Fruit fly (Drosophila melanogaster): ENCODE data around the gene CG31404.

CG31404 gene

DNA sequence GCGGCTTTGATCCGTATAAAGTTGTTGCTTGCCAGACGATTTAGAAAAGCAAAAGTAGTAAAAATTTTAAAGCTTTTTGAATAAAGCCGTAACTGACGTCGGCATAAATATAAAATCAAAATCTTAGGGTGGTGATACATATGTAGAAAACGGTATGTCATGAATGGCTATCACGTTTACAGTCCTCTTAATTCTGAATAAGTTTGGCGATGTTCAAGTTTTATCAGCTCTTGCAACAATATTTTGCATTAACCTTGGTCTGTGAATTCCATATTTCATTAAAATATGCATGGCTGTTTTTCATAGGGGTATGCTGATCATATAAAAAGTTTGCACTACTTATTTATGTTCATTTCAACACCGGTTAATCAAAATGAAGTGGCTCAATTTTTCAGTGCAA is 32.8 kb upstream of the CG31404 start, which contains the start of gene CG11626:
Gene CG11626 (plus strand): TSS at position 301 of the 400 bp plus-strand sequence.
- no peak for TF ChIP-seq CG6792 (GFP tag; optimal IDR thresholded peaks at IDR 0.05)
- TF ChIP-seq CG11762 (GFP tag; optimal IDR thresholded peaks at IDR 0.05; ENCODE audit: insufficient read depth): no peak
- no peak for TF ChIP-seq esn (GFP tag; optimal IDR thresholded peaks at IDR 0.05)
- TF ChIP-seq CG6808 (GFP tag; optimal IDR thresholded peaks at IDR 0.05): no peak
- TF ChIP-seq dsx (GFP tag; optimal IDR thresholded peaks at IDR 0.05; ENCODE audit: poor library complexity, severe bottlenecking): no peak
- TF ChIP-seq Ets21C (GFP tag; optimal IDR thresholded peaks at IDR 0.05): no peak
- no peak for TF ChIP-seq Eip78C (GFP tag)
- TF ChIP-seq lz (GFP tag; optimal IDR thresholded peaks at IDR 0.05): no peak
- TF ChIP-seq CG4318 (GFP tag; optimal IDR thresholded peaks at IDR 0.05): no peak
- no peak for TF ChIP-seq CG8632 (GFP tag; optimal IDR thresholded peaks at IDR 0.05)
- no peak for TF ChIP-seq fkh (GFP tag; optimal IDR thresholded peaks at IDR 0.05)
- no peak for TF ChIP-seq Sox15 (GFP tag; optimal IDR thresholded peaks at IDR 0.05)
- no peak for TF ChIP-seq CG8319 (GFP tag; optimal IDR thresholded peaks at IDR 0.05)
- TF ChIP-seq CG8119 (GFP tag; IDR thresholded peaks at IDR 0.05): no peak

DNA sequence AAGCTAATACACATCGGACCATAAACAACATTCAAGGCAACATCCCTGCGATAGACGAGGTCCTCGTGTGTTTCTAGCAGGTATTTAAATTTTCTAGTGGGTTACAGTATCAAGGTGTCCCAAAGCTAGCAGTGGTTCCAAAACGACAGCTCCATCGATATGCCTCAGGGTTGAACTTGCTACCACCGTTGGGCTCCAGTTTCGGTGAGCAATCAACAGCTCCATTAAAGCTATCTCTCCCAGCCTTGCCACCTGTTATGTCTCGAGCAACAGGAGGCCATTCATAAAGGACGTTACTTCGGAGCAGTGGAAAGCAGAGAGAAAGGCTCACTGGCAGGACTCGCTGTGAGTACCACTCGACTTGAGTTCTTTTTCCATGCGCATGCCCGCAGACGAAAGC is 31.0 kb upstream of the CG31404 start:
- TF ChIP-seq CG15336 (GFP tag; IDR thresholded peaks at IDR 0.05) (no peak), Hr39 (GFP tag; optimal IDR thresholded peaks at IDR 0.05) (no peak), achi (GFP tag; optimal IDR thresholded peaks at IDR 0.05) (no peak), CG6808 (GFP tag; optimal IDR thresholded peaks at IDR 0.05) (no peak), CG9139 (GFP tag; optimal IDR thresholded peaks at IDR 0.05) (no peak), fkh (GFP tag; optimal IDR thresholded peaks at IDR 0.05) (no peak)

DNA sequence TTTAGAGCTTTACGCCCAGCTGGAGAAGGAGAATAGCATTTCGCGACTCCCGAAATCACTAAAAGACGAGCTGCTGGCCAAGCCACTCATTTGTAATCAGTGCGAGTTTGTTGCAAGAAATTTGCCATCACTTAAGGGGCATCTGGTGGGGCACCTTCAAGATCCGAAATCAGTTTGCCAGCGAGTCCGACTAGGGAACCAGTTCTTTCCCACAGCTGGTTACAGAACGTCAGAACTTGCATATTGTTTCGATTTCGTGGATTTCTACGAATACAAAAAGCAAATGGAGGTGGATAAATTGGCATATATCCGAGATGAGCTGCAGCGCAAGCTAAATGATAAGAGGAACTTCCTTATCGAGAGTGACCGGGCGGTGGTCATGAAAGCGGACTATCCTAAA is 28.5 kb upstream of the CG31404 start:
- TF ChIP-seq svp (GFP tag) (peak; percentile 39), fd85E (GFP tag; optimal IDR thresholded peaks at IDR 0.05) (no peak)

DNA sequence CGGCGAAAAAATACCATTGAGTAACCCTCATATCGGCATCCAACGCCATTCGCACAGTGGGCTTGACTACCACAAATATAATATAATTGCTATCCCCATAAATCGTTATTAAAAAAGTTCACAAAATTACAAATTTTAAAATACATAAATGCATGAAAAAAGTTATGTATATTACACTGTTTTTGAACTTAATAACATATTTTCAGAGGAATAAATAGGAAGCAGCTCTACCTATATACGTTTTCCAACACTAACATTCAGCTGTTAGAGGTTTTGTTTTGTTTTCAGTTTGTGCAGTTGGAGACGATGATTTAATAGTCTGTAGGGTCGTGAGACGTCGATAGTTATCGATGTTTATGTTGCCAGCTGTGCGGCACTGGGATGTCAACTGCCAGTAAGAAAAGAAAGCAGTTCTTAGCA is 27.3 kb upstream of the CG31404 start, which contains the start of the genes Ino80 and Aptx:
Gene Ino80 (minus strand): TSS at position 58 of the 420 bp plus-strand sequence.
Gene Aptx (plus strand): TSS at position 360 of the 420 bp plus-strand sequence.
- TF ChIP-seq salr (GFP tag; optimal IDR thresholded peaks at IDR 0.05) (peak; percentile 81 to 91), CG8119 (GFP tag; IDR thresholded peaks at IDR 0.05) (peak; percentile 91; the same call in 2 of the 3 replicates), Eip78C (GFP tag) (peak; percentile 97), dsx (GFP tag; optimal IDR thresholded peaks at IDR 0.05; ENCODE audit: poor library complexity, severe bottlenecking) (peak; percentile 79), CG11762 (GFP tag; optimal IDR thresholded peaks at IDR 0.05; ENCODE audit: insufficient read depth) (peak; percentile 88), Blimp-1 (GFP tag; optimal IDR thresholded peaks at IDR 0.05) (peak; percentile 54), CG3032 (tag; optimal IDR thresholded peaks at IDR 0.05) (peak; percentile 93), Hr38 (GFP tag; optimal IDR thresholded peaks at IDR 0.05) (peak; percentile 76), CG34406 (GFP tag; optimal IDR thresholded peaks at IDR 0.05) (peak; percentile 91), svp (GFP tag) (peak; percentile 97), Hr39 (GFP tag; optimal IDR thresholded peaks at IDR 0.05) (peak; percentile 96), topi (GFP tag; optimal IDR thresholded peaks at IDR 0.05) (peak; percentile 93), Ets96B (tag; optimal IDR thresholded peaks at IDR 0.05) (peak; percentile 90), cyc (GFP tag; optimal IDR thresholded peaks at IDR 0.05) (peak; percentile 93), CG32006 (GFP tag; optimal IDR thresholded peaks at IDR 0.05) (peak; percentile 94), CG4318 (GFP tag; optimal IDR thresholded peaks at IDR 0.05) (peak; percentile 86), CG6792 (GFP tag; optimal IDR thresholded peaks at IDR 0.05) (peak; percentile 89), eg (GFP tag; IDR thresholded peaks at IDR 0.05) (peak; percentile 94), CG10631 (GFP tag; optimal IDR thresholded peaks at IDR 0.05) (peak; percentile 96), fd85E (GFP tag; optimal IDR thresholded peaks at IDR 0.05) (peak; percentile 49), Sox14 (GFP tag; optimal IDR thresholded peaks at IDR 0.05) (peak; percentile 96), CG15336 (GFP tag; IDR thresholded peaks at IDR 0.05) (peak; percentile 86), CG16779 (tag; optimal IDR thresholded peaks at IDR 0.05) (peak; percentile 45), CG11294 (GFP tag; IDR thresholded peaks at IDR 0.05) (peak; percentile 88), CG8632 (GFP tag; optimal IDR thresholded peaks at IDR 0.05) (peak; percentile 89), CG3919 (GFP tag; optimal IDR thresholded peaks at IDR 0.05) (peak; percentile 92), Gug (GFP tag; IDR thresholded peaks at IDR 0.05) (peak; percentile 93), Met (GFP tag; optimal IDR thresholded peaks at IDR 0.05) (peak; percentile 94), Eip75B (GFP tag; optimal IDR thresholded peaks at IDR 0.05) (peak; percentile 94), fd59A (GFP tag; optimal IDR thresholded peaks at IDR 0.05) (peak; percentile 84), Sox15 (GFP tag; optimal IDR thresholded peaks at IDR 0.05) (peak; percentile 91), net (GFP tag; optimal IDR thresholded peaks at IDR 0.05) (peak; percentile 90), CG6808 (GFP tag; optimal IDR thresholded peaks at IDR 0.05) (peak; percentile 70), Ets21C (GFP tag; optimal IDR thresholded peaks at IDR 0.05) (peak; percentile 91), CG6854 (GFP tag; optimal IDR thresholded peaks at IDR 0.05) (no peak), vri (GFP tag; optimal IDR thresholded peaks at IDR 0.05) (peak; percentile 87), lz (GFP tag; optimal IDR thresholded peaks at IDR 0.05) (peak; percentile 96), Hr4 (GFP tag; optimal IDR thresholded peaks at IDR 0.05) (peak; percentile 95)

All from whole organism, prepupa.